Worm (Caenorhabditis elegans): Measurements from ENCODE around the gene B0334.4.
A peak's percentile ranks its signal among the peaks of the same experiment; 100 is the strongest.

DNA sequence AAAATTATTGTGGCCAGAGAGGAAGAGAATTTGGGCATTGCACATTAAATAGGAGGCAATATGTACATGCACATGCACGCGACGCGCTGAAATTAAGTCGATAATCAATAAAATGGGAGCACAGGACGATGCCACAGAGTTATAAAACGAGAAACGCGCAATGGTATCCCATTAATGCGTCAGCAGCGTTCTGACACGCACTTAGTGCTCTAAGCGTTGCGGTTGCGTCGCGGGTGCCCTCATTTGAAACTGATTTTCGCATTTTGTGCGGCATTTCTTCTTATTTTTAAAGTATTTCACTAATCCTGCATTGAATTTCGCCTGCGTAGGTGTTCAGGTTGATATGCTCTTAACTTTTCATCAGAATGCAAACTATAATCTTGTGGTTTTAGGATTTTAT, 42.5 kb upstream of the B0334.4 start, which contains the start of gene rsp-1:
- TF ChIP-seq pha-4 (tag; optimal IDR thresholded peaks at IDR 0.05), result peak; percentile 95
- TF ChIP-seq nhr-237 (tag; optimal IDR thresholded peaks at IDR 0.05), result no peak
- no peak for TF ChIP-seq ama-1 (optimal IDR thresholded peaks at IDR 0.05)

Measured in whole organism, L3 larva.